Fruit fly (Drosophila melanogaster) whole organism, embryonic: Measurements from ENCODE around the gene beat-Ib.

Source experiments
- Fer3 ChIP-seq: fragments of 200-800 bp; sonication (Bioruptor generic); optimal IDR thresholded peaks from 2 replicates; lab custom pipeline; 2018; ENCODE audit warnings: missing biosample characterization, mild to moderate bottlenecking, missing genetic modification characterization, moderate library complexity
- ro ChIP-seq: fragments of 200-800 bp; sonication (Bioruptor generic); IDR thresholded peaks from 2 replicates; pipeline ENCODE4 v1.3.6; 2022; ENCODE audit warnings: missing biosample characterization, missing genetic modification characterization

dm6 chr2L:16000199-16000598, 38.0 kb upstream of the beat-Ib start, which contains the start of gene beat-Ic:
- TF ChIP-seq Fer3 (tag; lab: Kevin White, UChicago) (no peak), ro (no peak)
